ENCODE assay signal across 4 fruit fly cellular contexts in the genomic region with DNA sequence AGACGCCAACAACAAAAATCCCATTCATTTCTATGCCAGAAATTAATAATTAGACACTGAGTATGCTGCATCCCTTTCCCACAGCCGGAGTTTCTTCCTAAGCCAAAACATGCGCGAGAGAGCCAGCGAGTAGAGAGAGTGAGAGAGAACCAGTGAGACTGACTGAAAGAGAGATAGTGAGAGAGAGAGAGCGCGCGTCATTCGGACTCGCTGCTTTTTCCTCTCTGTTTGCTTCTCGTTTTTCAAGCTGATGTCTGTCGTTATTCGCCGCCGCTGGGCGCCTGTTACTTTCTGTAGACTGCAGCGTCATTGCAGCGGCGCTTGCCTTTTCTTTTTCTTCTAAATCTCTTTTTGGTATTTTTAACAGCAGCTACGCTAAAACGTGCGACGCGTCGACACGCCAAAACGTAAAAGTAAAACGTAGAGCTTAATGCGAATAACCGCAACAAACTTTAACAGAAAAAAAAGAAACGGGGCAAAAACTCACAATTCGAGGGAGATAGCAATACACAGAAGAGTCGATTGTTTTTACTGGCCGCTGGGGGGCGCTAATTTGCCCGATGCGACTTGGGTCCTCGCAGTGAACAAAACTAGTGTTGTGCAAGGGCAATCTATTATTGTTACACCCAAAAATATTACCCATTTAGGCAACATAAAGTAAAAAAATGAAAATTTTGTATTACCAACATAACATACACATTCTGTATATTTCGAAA.
A peak's percentile ranks its signal among the peaks of the same experiment; 100 is the strongest.
TF ChIP-seq lines count a peak whose summit lies in the region.

No protein-coding gene starts in this region.

TF ChIP-seq in whole organism, adult, 20 proteins besides CTCF, POLR2A, EP300 and RAD21 (continued from another document):
- TF ChIP-seq ovo (GFP tag; optimal IDR thresholded peaks at IDR 0.05; lab: Kevin White, UChicago) (peak; percentile 85), CG7045 (GFP tag; optimal IDR thresholded peaks at IDR 0.05; lab: Kevin White, UChicago) (no peak), cic (GFP tag; optimal IDR thresholded peaks at IDR 0.05; lab: Kevin White, UChicago) (peak; percentile 89), tj (GFP tag; optimal IDR thresholded peaks at IDR 0.05; lab: Kevin White, UChicago) (peak; percentile 82), bab1 (GFP tag; optimal IDR thresholded peaks at IDR 0.05; lab: Kevin White, UChicago) (peak; percentile 81)

TF ChIP-seq in whole organism, embryonic, 481 proteins besides CTCF, POLR2A, EP300 and RAD21 (continued from another document and continues in another):
- peak; percentile 75 for TF ChIP-seq Lhr (GFP tag; optimal IDR thresholded peaks at IDR 0.05; lab: Kevin White, UChicago)
- TF ChIP-seq CG17328 (GFP tag; IDR thresholded peaks at IDR 0.05; lab: Robert Waterston, UW) = peak; percentile 44; the same call in 1 of the 2 replicates
- 0 out of 3 replicates have a peak, but pooled peaks have one; percentile 51 for TF ChIP-seq mld (GFP tag; IDR thresholded peaks at IDR 0.05; lab: Robert Waterston, UW; ENCODE audit: partially characterized antibody)
- TF ChIP-seq Bgb (GFP tag; IDR thresholded peaks at IDR 0.05; lab: Robert Waterston, UW; ENCODE audit: partially characterized antibody) = peak; percentile 54; the same call in 1 of the 2 replicates
- peak; percentile 35; the same call in 1 of the 2 replicates for TF ChIP-seq onecut (GFP tag; IDR thresholded peaks at IDR 0.05; lab: Robert Waterston, UW)
- no peak for TF ChIP-seq fd96Cb (tag; optimal IDR thresholded peaks at IDR 0.05; lab: Kevin White, UChicago)
- peak; percentile 47 for TF ChIP-seq nerfin-1 (tag; optimal IDR thresholded peaks at IDR 0.05; lab: Kevin White, UChicago)
- TF ChIP-seq mirr (GFP tag; optimal IDR thresholded peaks at IDR 0.05; lab: Kevin White, UChicago) = peak; percentile 61
- no peak for TF ChIP-seq lov (optimal IDR thresholded peaks at IDR 0.05; lab: Kevin White, UChicago)
- TF ChIP-seq lov (GFP tag; IDR thresholded peaks at IDR 0.05; lab: Robert Waterston, UW) = no peak
- peak; percentile 11 for TF ChIP-seq CG12071 (GFP tag; optimal IDR thresholded peaks at IDR 0.05; lab: Kevin White, UChicago)
- no peak for TF ChIP-seq ATbp (GFP tag; optimal IDR thresholded peaks at IDR 0.05; lab: Kevin White, UChicago)
- peak; percentile 55 for TF ChIP-seq CG6813 (GFP tag; optimal IDR thresholded peaks at IDR 0.05; lab: Kevin White, UChicago)
- no peak for TF ChIP-seq Atf6 (GFP tag; IDR thresholded peaks at IDR 0.05; lab: Robert Waterston, UW)
- TF ChIP-seq B-H1 (GFP tag; IDR thresholded peaks at IDR 0.05; lab: Robert Waterston, UW) = no peak
- no peak for TF ChIP-seq Doc2 (GFP tag; IDR thresholded peaks at IDR 0.05; lab: Robert Waterston, UW)
- TF ChIP-seq gt (GFP tag; IDR thresholded peaks at IDR 0.05; lab: Robert Waterston, UW) = 0 out of 2 replicates have a peak, but pooled peaks have one; percentile 22
- TF ChIP-seq Deaf1 (tag; optimal IDR thresholded peaks at IDR 0.05; lab: Kevin White, UChicago) = peak; percentile 70
- peak; percentile 33; the same call in 1 of the 2 replicates for TF ChIP-seq amos (GFP tag; IDR thresholded peaks at IDR 0.05; lab: Robert Waterston, UW; ENCODE audit: partially characterized antibody)
- TF ChIP-seq emc (GFP tag; optimal IDR thresholded peaks at IDR 0.05; lab: Kevin White, UChicago) = no peak
- TF ChIP-seq h (optimal IDR thresholded peaks at IDR 0.05; lab: Kevin White, UChicago) = no peak
- TF ChIP-seq sd (tag; optimal IDR thresholded peaks at IDR 0.05; lab: Kevin White, UChicago) = peak; percentile 87
- peak; percentile 68 for TF ChIP-seq pfk (GFP tag; optimal IDR thresholded peaks at IDR 0.05; lab: Kevin White, UChicago)
- peak; percentile 94 for TF ChIP-seq stwl (tag; optimal IDR thresholded peaks at IDR 0.05; lab: Kevin White, UChicago)
- TF ChIP-seq CG6765 (GFP tag; optimal IDR thresholded peaks at IDR 0.05; lab: Kevin White, UChicago) = no peak
- TF ChIP-seq btn (GFP tag; optimal IDR thresholded peaks at IDR 0.05; lab: Kevin White, UChicago) = no peak
- peak; percentile 27 for TF ChIP-seq dm (GFP tag; optimal IDR thresholded peaks at IDR 0.05; lab: Kevin White, UChicago)
- 0 out of 2 replicates have a peak, but pooled peaks have one; percentile 7 for TF ChIP-seq CG10366 (GFP tag; IDR thresholded peaks at IDR 0.05; lab: Robert Waterston, UW)
- peak; percentile 46 for TF ChIP-seq CG4424 (GFP tag; optimal IDR thresholded peaks at IDR 0.05; lab: Kevin White, UChicago)
- peak; percentile 100 for TF ChIP-seq CG31224 (GFP tag; IDR thresholded peaks at IDR 0.05; lab: Robert Waterston, UW)
- TF ChIP-seq CG10267 (tag; optimal IDR thresholded peaks at IDR 0.05; lab: Kevin White, UChicago) = peak; percentile 70
- TF ChIP-seq bab2 (GFP tag; optimal IDR thresholded peaks at IDR 0.05; lab: Kevin White, UChicago) = peak; percentile 11
- TF ChIP-seq Gsc (GFP tag; IDR thresholded peaks at IDR 0.05; lab: Robert Waterston, UW) = no peak
- peak; percentile 51; the same call in 1 of the 3 replicates for TF ChIP-seq otp (GFP tag; IDR thresholded peaks at IDR 0.05; lab: Robert Waterston, UW)
- 0 out of 3 replicates have a peak, but pooled peaks have one; percentile 31 for TF ChIP-seq z (GFP tag; IDR thresholded peaks at IDR 0.05; lab: Robert Waterston, UW)
- TF ChIP-seq CG2202 (tag; optimal IDR thresholded peaks at IDR 0.05; lab: Kevin White, UChicago) = no peak
- 0 out of 2 replicates have a peak, but pooled peaks have one; percentile 28 for TF ChIP-seq CG11247 (GFP tag; IDR thresholded peaks at IDR 0.05; lab: Robert Waterston, UW)

TF ChIP-seq in whole organism, prepupa, 60 proteins besides CTCF, POLR2A, EP300 and RAD21 (continued from another document and continues in another):
- no peak for TF ChIP-seq acj6 (GFP tag; optimal IDR thresholded peaks at IDR 0.05; lab: Kevin White, UChicago)
- no peak for TF ChIP-seq Blimp-1 (GFP tag; optimal IDR thresholded peaks at IDR 0.05; lab: Kevin White, UChicago)
- peak; percentile 71 for TF ChIP-seq svp (GFP tag; lab: Kevin White, UChicago)
- peak; percentile 36 for TF ChIP-seq Eip75B (GFP tag; optimal IDR thresholded peaks at IDR 0.05; lab: Kevin White, UChicago)
- TF ChIP-seq CG1621 (tag; optimal IDR thresholded peaks at IDR 0.05; lab: Kevin White, UChicago) = peak; percentile 74
- TF ChIP-seq fd85E (GFP tag; optimal IDR thresholded peaks at IDR 0.05; lab: Kevin White, UChicago) = no peak
- peak; percentile 9 for TF ChIP-seq CG31627 (GFP tag; optimal IDR thresholded peaks at IDR 0.05; lab: Kevin White, UChicago)
- no peak for TF ChIP-seq CG34406 (GFP tag; optimal IDR thresholded peaks at IDR 0.05; lab: Kevin White, UChicago)
- TF ChIP-seq topi (GFP tag; optimal IDR thresholded peaks at IDR 0.05; lab: Kevin White, UChicago) = peak; percentile 5
- TF ChIP-seq achi (GFP tag; optimal IDR thresholded peaks at IDR 0.05; lab: Kevin White, UChicago) = no peak
- peak; percentile 64 for TF ChIP-seq Ets96B (tag; optimal IDR thresholded peaks at IDR 0.05; lab: Kevin White, UChicago)
- TF ChIP-seq CG6792 (GFP tag; optimal IDR thresholded peaks at IDR 0.05; lab: Kevin White, UChicago) = no peak
- TF ChIP-seq Eip78C (GFP tag; lab: Kevin White, UChicago) = peak; percentile 55
- TF ChIP-seq Sox102F (GFP tag; optimal IDR thresholded peaks at IDR 0.05; lab: Kevin White, UChicago) = no peak
- no peak for TF ChIP-seq CG11902 (GFP tag; optimal IDR thresholded peaks at IDR 0.05; lab: Kevin White, UChicago)
- TF ChIP-seq Sox15 (GFP tag; optimal IDR thresholded peaks at IDR 0.05; lab: Kevin White, UChicago) = no peak
- peak; percentile 31 for TF ChIP-seq Lpt (GFP tag; optimal IDR thresholded peaks at IDR 0.05; lab: Kevin White, UChicago)
- peak; percentile 16 for TF ChIP-seq Hr39 (GFP tag; optimal IDR thresholded peaks at IDR 0.05; lab: Kevin White, UChicago)
- 0 out of 2 replicates have a peak, but pooled peaks have one; percentile 32 for TF ChIP-seq Gug (GFP tag; IDR thresholded peaks at IDR 0.05; lab: Robert Waterston, UW)
- peak; percentile 9 for TF ChIP-seq Sox14 (GFP tag; optimal IDR thresholded peaks at IDR 0.05; lab: Kevin White, UChicago)
- TF ChIP-seq lz (GFP tag; optimal IDR thresholded peaks at IDR 0.05; lab: Kevin White, UChicago) = no peak
- peak; percentile 51 for TF ChIP-seq CG6276 (GFP tag; optimal IDR thresholded peaks at IDR 0.05; lab: Kevin White, UChicago)
- TF ChIP-seq CG16779 (tag; optimal IDR thresholded peaks at IDR 0.05; lab: Kevin White, UChicago) = peak; percentile 40
- TF ChIP-seq Met (GFP tag; optimal IDR thresholded peaks at IDR 0.05; lab: Kevin White, UChicago) = no peak
- peak; percentile 44 for TF ChIP-seq net (GFP tag; optimal IDR thresholded peaks at IDR 0.05; lab: Kevin White, UChicago)
- no peak for TF ChIP-seq CG8632 (GFP tag; optimal IDR thresholded peaks at IDR 0.05; lab: Kevin White, UChicago)
- peak; percentile 31 for TF ChIP-seq CG3919 (GFP tag; optimal IDR thresholded peaks at IDR 0.05; lab: Kevin White, UChicago)
- TF ChIP-seq cyc (GFP tag; optimal IDR thresholded peaks at IDR 0.05; lab: Kevin White, UChicago) = peak; percentile 33
- peak; percentile 84 to 85 for TF ChIP-seq ss (GFP tag; optimal IDR thresholded peaks at IDR 0.05; lab: Kevin White, UChicago)
- peak; percentile 30 for TF ChIP-seq pdm3 (GFP tag; optimal IDR thresholded peaks at IDR 0.05; lab: Kevin White, UChicago)
- TF ChIP-seq OdsH (GFP tag; optimal IDR thresholded peaks at IDR 0.05; lab: Kevin White, UChicago) = peak; percentile 21
- no peak for TF ChIP-seq vri (GFP tag; optimal IDR thresholded peaks at IDR 0.05; lab: Kevin White, UChicago)
- TF ChIP-seq CG10669 (GFP tag; optimal IDR thresholded peaks at IDR 0.05; lab: Kevin White, UChicago) = peak; percentile 34
- peak; percentile 54 for TF ChIP-seq CG3032 (tag; optimal IDR thresholded peaks at IDR 0.05; lab: Kevin White, UChicago)
- peak; percentile 62 for TF ChIP-seq CG9139 (GFP tag; optimal IDR thresholded peaks at IDR 0.05; lab: Kevin White, UChicago)
- TF ChIP-seq CG10631 (GFP tag; optimal IDR thresholded peaks at IDR 0.05; lab: Kevin White, UChicago) = peak; percentile 30
- TF ChIP-seq CG4318 (GFP tag; optimal IDR thresholded peaks at IDR 0.05; lab: Kevin White, UChicago) = peak; percentile 14
- peak; percentile 4 for TF ChIP-seq esn (GFP tag; optimal IDR thresholded peaks at IDR 0.05; lab: Kevin White, UChicago)
- TF ChIP-seq eg (GFP tag; IDR thresholded peaks at IDR 0.05; lab: Robert Waterston, UW) = peak; percentile 68
- TF ChIP-seq CG11762 (GFP tag; optimal IDR thresholded peaks at IDR 0.05; lab: Kevin White, UChicago; ENCODE audit: insufficient read depth) = no peak
- peak; percentile 61 for TF ChIP-seq CG15336 (GFP tag; IDR thresholded peaks at IDR 0.05; lab: Robert Waterston, UW)
- peak; percentile 77; the same call in 2 of the 3 replicates for TF ChIP-seq CG6163 (GFP tag; IDR thresholded peaks at IDR 0.05; lab: Robert Waterston, UW)

TF ChIP-seq in whole organism, wandering third instar larva, 38 proteins besides CTCF, POLR2A, EP300 and RAD21 (continued from another document):
- TF ChIP-seq dl (GFP tag; optimal IDR thresholded peaks at IDR 0.05; lab: Kevin White, UChicago; ENCODE audit: insufficient read depth in 1 of 2, partially characterized antibody in 2 of 2) (peak; percentile 93 to 96), Jra (GFP tag; optimal IDR thresholded peaks at IDR 0.05; lab: Kevin White, UChicago) (no peak), rgr (GFP tag; optimal IDR thresholded peaks at IDR 0.05; lab: Kevin White, UChicago) (no peak), Mio (GFP tag; optimal IDR thresholded peaks at IDR 0.05; lab: Kevin White, UChicago) (no peak), GATAd (GFP tag; optimal IDR thresholded peaks at IDR 0.05; lab: Kevin White, UChicago) (no peak), jim (GFP tag; optimal IDR thresholded peaks at IDR 0.05; lab: Kevin White, UChicago) (no peak), Hnf4 (GFP tag; optimal IDR thresholded peaks at IDR 0.05; lab: Kevin White, UChicago) (no peak), dmrt93B (GFP tag; optimal IDR thresholded peaks at IDR 0.05; lab: Kevin White, UChicago) (no peak), lola (GFP tag; optimal IDR thresholded peaks at IDR 0.05; lab: Kevin White, UChicago) (no peak), CG9705 (GFP tag; optimal IDR thresholded peaks at IDR 0.05; lab: Kevin White, UChicago) (no peak), N (GFP tag; optimal IDR thresholded peaks at IDR 0.05; lab: Kevin White, UChicago) (no peak), Vsx2 (GFP tag; optimal IDR thresholded peaks at IDR 0.05; lab: Kevin White, UChicago; ENCODE audit: partially characterized antibody) (peak; percentile 93), CrebA (GFP tag; optimal IDR thresholded peaks at IDR 0.05; lab: Kevin White, UChicago; ENCODE audit: borderline replicate concordance) (peak; percentile 88), sv (GFP tag; optimal IDR thresholded peaks at IDR 0.05; lab: Kevin White, UChicago) (no peak), brk (GFP tag; optimal IDR thresholded peaks at IDR 0.05; lab: Kevin White, UChicago) (peak; percentile 54), Myc (optimal IDR thresholded peaks at IDR 0.05; lab: Kevin White, UChicago) (no peak), tai (GFP tag; optimal IDR thresholded peaks at IDR 0.05; lab: Kevin White, UChicago) (no peak), HLH106 (tag; optimal IDR thresholded peaks at IDR 0.05; lab: Kevin White, UChicago) (no peak)
